Fruit fly (Drosophila melanogaster): ENCODE results near the gene IntS11.

DNA sequence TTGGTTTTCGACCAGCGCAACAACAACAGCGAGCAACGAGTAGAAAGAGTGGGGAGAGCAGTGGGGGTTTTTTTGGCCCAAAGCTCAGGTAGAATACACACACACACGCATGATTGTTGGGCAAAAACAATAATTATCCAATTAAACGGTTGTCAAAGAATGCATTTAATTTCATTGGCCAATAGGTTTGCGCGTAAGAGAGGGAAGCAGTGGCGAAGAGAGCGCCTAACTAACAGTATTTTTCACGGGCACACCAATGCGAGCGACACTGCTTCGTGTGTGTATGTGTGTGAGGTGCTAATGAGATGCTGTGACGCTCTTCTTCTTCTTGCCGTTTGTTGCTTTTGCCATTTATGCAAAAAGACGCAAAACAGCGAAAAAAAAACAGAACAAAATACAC is 18.9 kb upstream of the IntS11 start:
- TF ChIP-seq CG1620 (GFP tag; optimal IDR thresholded peaks at IDR 0.05) (no peak), kay (GFP tag; ENCODE audit: borderline replicate concordance) (no peak), Mnt (GFP tag; optimal IDR thresholded peaks at IDR 0.05) (no peak), CG11617 (GFP tag; optimal IDR thresholded peaks at IDR 0.05) (no peak), CG7101 (tag; optimal IDR thresholded peaks at IDR 0.05) (no peak), ovo (GFP tag; optimal IDR thresholded peaks at IDR 0.05) (no peak), pad (GFP tag; optimal IDR thresholded peaks at IDR 0.05) (no peak), Clk (GFP tag; optimal IDR thresholded peaks at IDR 0.05) (no peak), Hr96 (GFP tag; optimal IDR thresholded peaks at IDR 0.05) (no peak), CG5204 (GFP tag; optimal IDR thresholded peaks at IDR 0.05) (no peak), CG14711 (tag; optimal IDR thresholded peaks at IDR 0.05) (no peak), tj (GFP tag; optimal IDR thresholded peaks at IDR 0.05) (no peak), CG33017 (tag; optimal IDR thresholded peaks at IDR 0.05) (no peak), Crg-1 (GFP tag; optimal IDR thresholded peaks at IDR 0.05) (no peak)
